Worm (Caenorhabditis elegans): Measurements from ENCODE around the gene EEED8.13.
A peak's percentile ranks its signal among the peaks of the same experiment; 100 is the strongest.

Gene EEED8.13

DNA sequence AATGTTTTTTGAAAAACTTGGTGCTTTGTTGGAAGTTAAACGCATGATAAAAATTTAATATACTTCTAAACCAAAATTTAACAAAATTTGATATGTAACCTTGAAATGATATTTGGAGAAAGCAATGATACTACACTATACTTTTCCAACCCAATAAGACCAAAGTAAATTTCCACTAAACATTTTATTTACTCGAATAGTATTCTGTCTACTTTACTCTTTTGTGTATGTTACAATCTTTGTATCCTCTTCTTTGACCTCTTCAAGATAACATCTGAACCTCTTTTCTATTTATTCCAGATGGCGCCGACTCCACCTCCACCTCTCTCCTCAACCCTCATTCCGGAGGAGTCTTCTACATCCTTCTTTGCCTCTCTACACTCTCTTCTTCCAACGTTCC is 41.2 kb upstream of the EEED8.13 start, which contains the start of gene dhs-5:
dhs-5 (plus strand) TSS at position 301 of the 400 bp plus-strand sequence.
- TF ChIP-seq lin-39 (tag; optimal IDR thresholded peaks at IDR 0.05) = no peak
- no peak for TF ChIP-seq ceh-16 (tag; optimal IDR thresholded peaks at IDR 0.05)
- no peak for TF ChIP-seq sma-3 (GFP tag; optimal IDR thresholded peaks at IDR 0.05)
- no peak for TF ChIP-seq nhr-21 (tag; optimal IDR thresholded peaks at IDR 0.05)

DNA sequence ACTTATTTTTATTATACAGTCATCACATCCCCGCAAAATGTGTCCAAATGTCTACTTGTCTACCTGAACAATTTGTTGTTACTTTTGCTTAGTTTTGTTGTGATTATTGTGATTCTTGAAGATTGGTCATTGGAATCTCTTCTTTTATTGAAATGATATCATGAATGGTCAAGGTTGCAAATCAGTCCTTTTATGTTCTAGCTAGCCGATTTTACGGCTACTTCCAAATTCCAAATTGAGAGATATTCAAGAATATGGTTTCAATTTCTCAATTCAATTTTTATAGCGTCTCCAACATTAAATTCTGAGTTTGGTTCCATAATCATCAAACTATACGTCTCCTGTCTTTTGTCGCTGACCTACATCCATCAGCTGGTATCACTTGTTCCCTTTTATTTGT is 38.9 kb upstream of the EEED8.13 start:
- TF ChIP-seq sma-9 (GFP tag; optimal IDR thresholded peaks at IDR 0.05) = no peak
- no peak for TF ChIP-seq sma-9 (tag; optimal IDR thresholded peaks at IDR 0.05)
- TF ChIP-seq ztf-4 (tag; optimal IDR thresholded peaks at IDR 0.05) = no peak
- TF ChIP-seq ama-1 (optimal IDR thresholded peaks at IDR 0.05) = no peak
- no peak for TF ChIP-seq dmd-4 (tag; optimal IDR thresholded peaks at IDR 0.05)
- TF ChIP-seq nhr-129 (tag; optimal IDR thresholded peaks at IDR 0.05) = no peak
- TF ChIP-seq ztf-1 (GFP tag; conservative IDR thresholded peaks at IDR 0.05) = no peak
- TF ChIP-seq fos-1 (tag; optimal IDR thresholded peaks at IDR 0.05) = no peak
- TF ChIP-seq ceh-16 (tag; optimal IDR thresholded peaks at IDR 0.05) = no peak

DNA sequence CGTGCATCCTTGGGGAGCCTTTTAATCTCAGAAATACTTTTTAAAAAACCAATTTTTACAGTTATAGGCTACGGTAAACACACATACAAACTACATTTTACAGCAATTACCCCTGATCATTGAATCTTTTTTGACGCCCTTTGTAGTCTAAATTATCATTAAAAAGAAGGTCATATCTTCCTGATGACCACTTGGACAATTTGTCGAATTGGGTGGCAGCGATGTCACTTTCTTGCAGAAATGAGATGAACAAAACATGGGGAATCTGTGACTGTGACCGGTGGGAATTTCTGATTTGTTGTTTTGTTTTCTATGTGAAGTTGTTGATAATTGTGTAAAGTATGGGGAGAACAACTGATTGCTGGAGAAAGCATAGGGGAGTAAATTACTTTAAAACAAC is 37.3 kb upstream of the EEED8.13 start:
- peak; percentile 56 for TF ChIP-seq sma-3 (GFP tag; optimal IDR thresholded peaks at IDR 0.05)
- no peak for TF ChIP-seq ceh-16 (tag; optimal IDR thresholded peaks at IDR 0.05)

DNA sequence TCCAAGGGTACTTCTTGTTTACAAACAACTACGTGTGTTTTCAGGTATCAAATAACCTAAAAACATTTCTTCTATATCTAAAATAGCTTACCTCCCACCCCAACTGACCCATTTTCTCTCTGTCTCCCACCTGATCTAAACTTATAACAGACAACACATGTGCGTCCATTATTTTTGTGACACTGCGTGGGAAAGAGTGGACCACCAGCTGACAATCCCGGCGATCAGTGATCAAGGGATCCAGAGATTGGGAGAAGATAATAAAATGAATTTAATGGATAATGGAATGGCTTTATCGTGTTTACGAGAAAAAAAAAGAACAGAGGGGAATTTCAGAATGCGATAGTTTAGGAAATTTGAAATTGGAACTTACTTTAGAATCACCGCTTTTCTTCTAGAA is 36.9 kb upstream of the EEED8.13 start:
- TF ChIP-seq sma-9 (GFP tag; optimal IDR thresholded peaks at IDR 0.05) = peak; percentile 60
- no peak for TF ChIP-seq sma-9 (tag; optimal IDR thresholded peaks at IDR 0.05)
- TF ChIP-seq nhr-6 (tag; optimal IDR thresholded peaks at IDR 0.05) = no peak
- TF ChIP-seq F13H6.1 (tag; optimal IDR thresholded peaks at IDR 0.05) = peak; percentile 52

DNA sequence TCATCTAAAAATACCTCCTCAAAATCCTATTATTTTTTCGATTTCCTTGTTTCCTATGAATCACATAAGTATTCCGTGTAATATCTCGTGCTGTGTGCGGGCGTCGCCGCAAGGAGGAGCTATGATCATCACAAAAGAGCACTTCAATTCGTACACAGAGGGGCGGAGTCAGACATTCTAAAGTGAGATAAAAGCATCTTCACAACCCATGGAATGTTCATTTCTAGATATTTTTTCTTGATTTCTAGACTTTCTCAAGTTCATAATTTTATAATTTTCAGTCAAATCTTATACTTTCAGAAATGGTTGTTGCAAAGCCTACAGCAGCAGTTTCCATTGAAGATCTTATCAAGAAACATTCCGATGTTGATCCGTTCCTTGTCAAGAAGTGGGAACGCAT is 35.0 kb upstream of the EEED8.13 start, which contains the start of gene cex-1:
cex-1 (plus strand) TSS at position 301 of the 400 bp plus-strand sequence.
- TF ChIP-seq aly-2 (tag; optimal IDR thresholded peaks at IDR 0.05) (no peak), crh-2 (tag; optimal IDR thresholded peaks at IDR 0.05) (no peak), sma-9 (GFP tag; optimal IDR thresholded peaks at IDR 0.05) (no peak), sma-9 (tag; optimal IDR thresholded peaks at IDR 0.05) (no peak), nhr-23 (tag; optimal IDR thresholded peaks at IDR 0.05) (no peak), gmeb-1 (tag; optimal IDR thresholded peaks at IDR 0.05) (no peak)

DNA sequence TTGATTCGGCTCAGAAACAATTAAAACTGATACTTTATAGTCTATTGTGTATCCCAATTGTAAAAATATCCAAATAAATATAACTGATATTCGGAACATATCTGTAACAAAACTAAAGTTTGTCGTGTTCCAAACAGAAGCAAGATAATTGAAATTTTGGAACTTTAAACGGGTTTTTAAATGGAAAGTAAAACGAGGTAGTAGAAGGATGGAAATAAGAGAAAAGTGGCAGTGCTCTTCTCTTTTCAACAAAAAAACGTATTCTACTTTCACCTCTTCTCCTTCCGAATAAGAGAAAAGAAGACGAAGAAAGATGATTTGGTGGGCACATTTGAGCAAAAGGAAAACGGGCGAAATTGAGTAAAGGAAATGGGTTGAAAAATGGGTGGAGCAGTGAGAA is 34.1 kb upstream of the EEED8.13 start, which contains the start of gene nmr-1:
nmr-1 (minus strand) TSS at position 101 of the 400 bp plus-strand sequence.
- TF ChIP-seq nhr-237 (tag; optimal IDR thresholded peaks at IDR 0.05) (no peak), nhr-21 (tag; optimal IDR thresholded peaks at IDR 0.05) (no peak), mab-5 (tag; optimal IDR thresholded peaks at IDR 0.05) (no peak)

DNA sequence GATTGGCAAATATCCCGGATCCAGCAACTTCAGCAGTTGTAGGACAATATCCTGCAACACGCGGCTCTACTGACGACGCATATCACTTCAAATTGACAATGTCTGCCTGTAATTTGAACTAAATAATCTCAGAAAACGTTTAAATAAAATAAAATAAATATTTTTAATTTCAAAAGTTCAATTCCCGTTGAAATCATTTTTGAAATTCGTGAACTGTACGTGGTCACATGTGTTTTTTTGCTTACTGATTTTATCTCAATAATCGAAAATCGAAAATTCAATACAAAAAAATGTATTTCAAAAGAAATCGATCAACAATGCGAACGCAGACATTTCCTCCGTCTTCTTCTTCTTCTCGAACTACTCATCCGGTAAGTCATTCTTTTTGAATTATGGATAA is 25.2 kb upstream of the EEED8.13 start, which contains the start of gene F07F6.1:
F07F6.1 (plus strand) TSS at position 301 of the 400 bp plus-strand sequence.
- TF ChIP-seq egl-27 (tag; optimal IDR thresholded peaks at IDR 0.05) (no peak), nhr-11 (tag; optimal IDR thresholded peaks at IDR 0.05) (no peak), snpc-4 (tag; optimal IDR thresholded peaks at IDR 0.05) (no peak)

DNA sequence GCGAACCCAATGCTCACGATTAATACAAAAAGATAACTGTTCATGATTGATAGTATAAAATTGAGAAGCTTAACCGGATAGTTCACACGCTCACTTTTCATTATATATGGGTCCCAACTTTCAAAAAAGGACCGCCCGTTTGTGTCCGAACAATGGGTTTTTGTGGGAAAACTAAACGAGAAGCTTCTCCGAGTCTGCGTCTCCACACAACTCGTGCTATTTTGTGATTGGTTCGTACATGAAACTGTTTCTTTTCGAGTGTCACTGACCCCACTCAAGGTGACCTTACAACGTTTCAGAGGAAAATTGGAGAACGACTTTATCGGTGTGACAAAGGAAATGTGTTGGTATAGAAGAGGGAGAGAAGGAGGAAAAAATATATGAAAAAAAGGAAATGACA is 24.5 kb upstream of the EEED8.13 start, which contains the start of gene dct-5:
dct-5 (minus strand) TSS at position 101 of the 400 bp plus-strand sequence.
- no peak for TF ChIP-seq nhr-12 (tag; optimal IDR thresholded peaks at IDR 0.05)
- no peak for TF ChIP-seq nhr-21 (tag; optimal IDR thresholded peaks at IDR 0.05)
- no peak for TF ChIP-seq ztf-1 (GFP tag; conservative IDR thresholded peaks at IDR 0.05)
- TF ChIP-seq nhr-6 (tag; optimal IDR thresholded peaks at IDR 0.05) = no peak
- TF ChIP-seq mbf-1 (tag; optimal IDR thresholded peaks at IDR 0.05) = no peak
- TF ChIP-seq egl-27 (tag; optimal IDR thresholded peaks at IDR 0.05) = no peak
- TF ChIP-seq R02D3.7 (tag; optimal IDR thresholded peaks at IDR 0.05) = no peak
- no peak for TF ChIP-seq sem-4 (tag; optimal IDR thresholded peaks at IDR 0.05)
- no peak for TF ChIP-seq nhr-237 (tag; optimal IDR thresholded peaks at IDR 0.05)
- no peak for TF ChIP-seq unc-39 (tag; optimal IDR thresholded peaks at IDR 0.05)
- no peak for TF ChIP-seq ceh-82 (tag; optimal IDR thresholded peaks at IDR 0.05)

Data from whole organism, L2 larva.